Fruit fly (Drosophila melanogaster) whole organism, embryonic: ENCODE results near the gene CG4896.

Source experiments
- Antp ChIP-seq: fragments of 200-800 bp; sonication (Bioruptor generic); optimal IDR thresholded peaks from 3 replicates; lab custom pipeline; 2016; ENCODE audit warnings: missing biosample characterization, missing genetic modification characterization
- CG10321 ChIP-seq: fragments of 200-800 bp; sonication (Bioruptor generic); IDR thresholded peaks from 2 replicates; pipeline ENCODE4 v1.3.6; 2022; ENCODE audit warnings: missing biosample characterization, missing genetic modification characterization
- CG3838 ChIP-seq: fragments of 200-800 bp; sonication (Bioruptor generic); optimal IDR thresholded peaks from 3 replicates; lab custom pipeline; 2016; ENCODE audit warnings: missing biosample characterization, missing genetic modification characterization

DNA sequence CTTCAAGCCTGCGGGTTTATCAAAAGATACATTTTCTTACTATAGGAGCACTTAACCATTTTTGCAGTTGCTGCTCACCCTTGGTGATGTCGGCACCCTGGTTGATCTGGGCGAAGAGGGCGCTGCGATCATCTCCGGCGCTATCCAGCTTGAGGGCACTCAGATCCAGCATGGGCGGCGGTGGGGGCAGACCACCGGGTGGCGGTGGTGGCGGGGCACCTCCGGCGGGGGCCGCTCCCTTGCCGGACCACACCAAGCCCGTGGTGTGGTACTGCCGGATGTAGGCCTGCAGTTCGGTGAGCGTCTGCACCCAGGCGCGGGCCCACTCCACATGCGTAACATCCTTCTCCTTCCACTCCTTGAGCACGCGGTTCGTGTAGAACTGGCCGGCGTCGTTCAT, 24.8 kb upstream of the CG4896 start:
- no peak for TF ChIP-seq CG3838 (GFP tag; lab: Kevin White, UChicago)
- no peak for TF ChIP-seq Antp (GFP tag; lab: Kevin White, UChicago)
- no peak for TF ChIP-seq CG10321
